Worm (Caenorhabditis elegans): ENCODE measurements around the gene hlh-26.

The hlh-26 gene

DNA sequence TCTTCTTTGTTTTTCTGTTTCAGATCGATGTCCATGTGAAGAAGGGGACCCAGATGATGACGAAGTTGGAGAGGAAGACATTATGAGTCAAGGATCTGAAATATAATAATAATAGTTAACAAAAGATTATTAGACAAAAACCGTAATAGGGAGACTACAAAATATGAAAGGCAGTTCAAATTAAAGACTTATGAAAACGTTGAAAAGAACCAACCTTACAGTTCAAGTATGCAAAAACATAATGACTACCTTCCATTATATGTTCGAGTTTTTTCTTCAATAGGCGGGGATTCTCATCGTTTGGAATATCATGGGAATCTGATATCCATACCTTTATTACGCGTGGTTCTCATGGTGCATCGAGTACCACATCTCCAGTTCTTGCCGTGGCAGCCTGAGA is at the start of gene hlh-26:
Gene hlh-26, minus strand, starts transcription at position 101 of the 400 bp plus-strand sequence.
- TF ChIP-seq unc-62 (GFP tag; optimal IDR thresholded peaks at IDR 0.05), result no peak

DNA sequence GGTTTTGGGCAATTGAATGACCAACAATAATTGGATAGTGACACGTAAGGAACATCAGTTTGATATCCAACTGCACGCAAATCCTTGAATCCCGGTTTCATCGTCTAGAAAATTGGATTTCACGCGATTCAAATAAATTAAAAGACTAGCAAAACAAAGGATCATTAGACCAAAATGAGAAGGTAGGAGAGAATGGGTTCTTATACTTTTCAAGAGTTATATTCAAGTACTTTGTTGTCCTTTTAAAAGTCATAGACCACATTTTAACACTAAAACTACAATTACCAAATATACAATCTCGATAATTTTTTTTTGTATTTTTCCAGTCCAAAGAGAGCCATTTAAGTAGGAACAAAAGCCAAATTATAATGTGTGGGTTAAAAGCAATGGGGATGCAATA is 48.8 kb upstream of the hlh-26 start, which contains the start of gene T25E4.2:
Gene T25E4.2, minus strand, starts transcription at position 101 of the 400 bp plus-strand sequence.
- TF ChIP-seq unc-62 (GFP tag; optimal IDR thresholded peaks at IDR 0.05), result no peak

- TF ChIP-seq unc-62 (GFP tag; optimal IDR thresholded peaks at IDR 0.05), result no peak
Observed at ce11 chrII:5579236-5579635, 45.7 kb upstream of the hlh-26 start.

ce11 chrII:5578714-5579113 is 45.2 kb upstream of the hlh-26 start:
- TF ChIP-seq unc-62 (GFP tag; optimal IDR thresholded peaks at IDR 0.05), result no peak

- TF ChIP-seq unc-62 (GFP tag; optimal IDR thresholded peaks at IDR 0.05), result no peak
Observed at ce11 chrII:5578035-5578434, 44.5 kb upstream of the hlh-26 start, which contains the start of gene T25E4.1. Gene T25E4.1 (plus strand): TSS chrII:5578335.

ce11 chrII:5577060-5577459 is 43.5 kb upstream of the hlh-26 start:
- no peak for TF ChIP-seq unc-62 (GFP tag; optimal IDR thresholded peaks at IDR 0.05)

- no peak for TF ChIP-seq unc-62 (GFP tag; optimal IDR thresholded peaks at IDR 0.05)
Observed at ce11 chrII:5574925-5575324, 41.4 kb upstream of the hlh-26 start.

DNA sequence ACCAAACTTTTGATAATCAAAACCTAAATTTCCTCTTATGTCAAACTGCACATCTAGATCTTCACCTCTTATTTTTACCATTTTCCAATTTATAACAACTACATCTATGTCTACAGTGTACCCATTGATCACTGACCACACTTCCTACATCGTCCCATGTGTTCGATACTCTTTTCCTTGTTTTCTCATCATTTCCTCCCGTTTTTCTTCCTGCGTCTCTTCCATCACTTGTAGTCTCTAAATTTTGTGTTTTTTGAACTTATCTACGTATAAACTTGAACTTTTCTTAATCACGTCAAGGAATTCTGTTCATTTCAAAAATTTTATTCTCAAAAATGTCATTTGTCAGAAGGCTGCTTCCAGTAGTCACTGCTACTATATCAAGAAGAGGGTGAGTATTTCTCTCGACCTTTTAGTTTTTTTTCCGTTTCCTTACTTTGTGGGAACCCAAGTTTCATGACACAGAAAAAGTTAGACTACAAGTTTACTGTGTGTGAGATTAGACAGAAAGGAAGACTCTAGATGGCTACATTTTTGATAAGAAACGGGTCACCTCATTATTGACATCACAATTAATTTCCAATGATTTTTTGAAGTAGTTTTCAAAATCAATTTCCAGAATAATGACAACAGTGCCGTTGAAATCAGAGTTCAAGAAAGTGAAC is 38.7 kb upstream of the hlh-26 start:
- TF ChIP-seq unc-62 (GFP tag; optimal IDR thresholded peaks at IDR 0.05), result no peak

ce11 chrII:5570272-5570671 is 36.7 kb upstream of the hlh-26 start, which contains the start of the genes C17C3.1 and C17C3.15:
Gene C17C3.1 (plus strand): TSS chrII:5570572.
Gene C17C3.15 (plus strand): TSS chrII:5570654.
- TF ChIP-seq unc-62 (GFP tag; optimal IDR thresholded peaks at IDR 0.05), result no peak

- TF ChIP-seq unc-62 (GFP tag; optimal IDR thresholded peaks at IDR 0.05), result no peak
Observed at ce11 chrII:5565082-5565623, 31.6 kb upstream of the hlh-26 start.

- TF ChIP-seq unc-62 (GFP tag; optimal IDR thresholded peaks at IDR 0.05), result no peak
Observed at ce11 chrII:5561392-5561791, 27.9 kb upstream of the hlh-26 start, which contains the start of gene C17C3.3. Gene C17C3.3 (plus strand): TSS chrII:5561737.

ce11 chrII:5557134-5557533 is 23.6 kb upstream of the hlh-26 start:
- TF ChIP-seq unc-62 (GFP tag; optimal IDR thresholded peaks at IDR 0.05), result no peak

ce11 chrII:5556431-5556830 is 22.9 kb upstream of the hlh-26 start, which contains the start of gene ins-11:
Gene ins-11 (plus strand): TSS chrII:5556731.
- TF ChIP-seq unc-62 (GFP tag; optimal IDR thresholded peaks at IDR 0.05), result no peak

- TF ChIP-seq unc-62 (GFP tag; optimal IDR thresholded peaks at IDR 0.05), result no peak
Observed at ce11 chrII:5555522-5555921, 22.0 kb upstream of the hlh-26 start.

- no peak for TF ChIP-seq unc-62 (GFP tag; optimal IDR thresholded peaks at IDR 0.05)
Observed at ce11 chrII:5554788-5555187, 21.2 kb upstream of the hlh-26 start.

- TF ChIP-seq unc-62 (GFP tag; optimal IDR thresholded peaks at IDR 0.05), result no peak
Observed at ce11 chrII:5554317-5554716, 20.8 kb upstream of the hlh-26 start, which contains the start of gene ins-12. Gene ins-12 (plus strand): TSS chrII:5554617.

DNA sequence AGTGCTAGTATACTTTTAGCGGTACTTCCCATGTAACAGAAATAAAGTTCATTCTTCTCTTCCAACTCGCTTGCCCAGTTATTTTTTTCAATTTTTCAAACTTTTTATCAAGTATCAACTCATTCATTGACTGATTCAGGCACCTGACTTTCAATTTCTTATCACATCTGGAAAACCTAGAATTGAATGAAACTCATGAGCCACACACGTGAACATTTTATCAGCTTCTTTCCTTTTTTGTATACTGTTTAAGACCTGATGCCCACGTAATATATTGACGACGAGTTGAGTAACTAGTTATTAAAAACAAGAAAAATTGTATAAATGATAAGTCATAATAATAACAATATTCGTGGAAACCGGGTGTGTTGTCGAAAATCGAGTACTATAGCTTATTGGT is 20.0 kb upstream of the hlh-26 start:
- no peak for TF ChIP-seq unc-62 (GFP tag; optimal IDR thresholded peaks at IDR 0.05)

All from whole organism, dauer.